Worm (Caenorhabditis elegans): ENCODE results near the gene glb-29.

- TF ChIP-seq dao-5 (tag; optimal IDR thresholded peaks at IDR 0.05) (no peak), him-1 (tag; optimal IDR thresholded peaks at IDR 0.05) (no peak), W03F9.2 (tag; optimal IDR thresholded peaks at IDR 0.05) (no peak)
These were observed 27.2 kb downstream of the glb-29 start for ce11 chrII:12036075-12036474.
